Worm (Caenorhabditis elegans): ENCODE results near the gene acp-1.

Gene acp-1

ce11 chrX:3371264-3371663, 14.0 kb downstream of the acp-1 start (continued):
- TF ChIP-seq hlh-30 (tag; optimal IDR thresholded peaks at IDR 0.05; ENCODE audit: insufficient read depth): peak; percentile 51
- TF ChIP-seq ttx-3 (tag; optimal IDR thresholded peaks at IDR 0.05): peak; percentile 87
- peak; percentile 88 for TF ChIP-seq unc-3 (GFP tag; conservative IDR thresholded peaks at IDR 0.05)
- peak; percentile 52 for TF ChIP-seq unc-3 (tag; optimal IDR thresholded peaks at IDR 0.05)
- peak; percentile 70 for TF ChIP-seq ceh-31 (tag; optimal IDR thresholded peaks at IDR 0.05)
- peak; percentile 79 for TF ChIP-seq Y22D7AL.16 (tag; optimal IDR thresholded peaks at IDR 0.05)
- TF ChIP-seq madf-2 (tag; optimal IDR thresholded peaks at IDR 0.05): peak; percentile 87
- TF ChIP-seq hlh-15 (tag; optimal IDR thresholded peaks at IDR 0.05): peak; percentile 64
- TF ChIP-seq nhr-232 (tag; optimal IDR thresholded peaks at IDR 0.05): peak; percentile 82
- TF ChIP-seq ceh-22 (tag; optimal IDR thresholded peaks at IDR 0.05): no peak
- no peak for TF ChIP-seq pag-3 (tag; optimal IDR thresholded peaks at IDR 0.05; ENCODE audit: borderline replicate concordance)
- TF ChIP-seq C38D4.7 (GFP tag; optimal IDR thresholded peaks at IDR 0.05): peak; percentile 85
- TF ChIP-seq eyg-1 (tag; optimal IDR thresholded peaks at IDR 0.05): peak; percentile 52
- TF ChIP-seq nfya-1 (tag; optimal IDR thresholded peaks at IDR 0.05): peak; percentile 76
- TF ChIP-seq ceh-2 (tag; optimal IDR thresholded peaks at IDR 0.05): peak; percentile 61
- peak; percentile 86 for TF ChIP-seq che-1 (tag; optimal IDR thresholded peaks at IDR 0.05)
- TF ChIP-seq sox-2 (GFP tag; IDR thresholded peaks at IDR 0.05): peak; percentile 83
- peak; percentile 42 for TF ChIP-seq zip-5 (tag; optimal IDR thresholded peaks at IDR 0.05)
- no peak for TF ChIP-seq tbx-7 (tag; optimal IDR thresholded peaks at IDR 0.05)
- TF ChIP-seq K09A11.1 (tag; optimal IDR thresholded peaks at IDR 0.05; ENCODE audit: insufficient read depth): peak; percentile 71
- TF ChIP-seq tbx-2 (tag; optimal IDR thresholded peaks at IDR 0.05): peak; percentile 83
- peak; percentile 61 for TF ChIP-seq fax-1 (tag; optimal IDR thresholded peaks at IDR 0.05)
- peak; percentile 61 for TF ChIP-seq hlh-8 (tag; optimal IDR thresholded peaks at IDR 0.05)
- no peak for TF ChIP-seq mec-3 (tag; optimal IDR thresholded peaks at IDR 0.05; ENCODE audit: borderline replicate concordance)
- TF ChIP-seq ceh-9 (tag; optimal IDR thresholded peaks at IDR 0.05): peak; percentile 57
- TF ChIP-seq ceh-48 (tag; optimal IDR thresholded peaks at IDR 0.05): peak; percentile 70

DNA sequence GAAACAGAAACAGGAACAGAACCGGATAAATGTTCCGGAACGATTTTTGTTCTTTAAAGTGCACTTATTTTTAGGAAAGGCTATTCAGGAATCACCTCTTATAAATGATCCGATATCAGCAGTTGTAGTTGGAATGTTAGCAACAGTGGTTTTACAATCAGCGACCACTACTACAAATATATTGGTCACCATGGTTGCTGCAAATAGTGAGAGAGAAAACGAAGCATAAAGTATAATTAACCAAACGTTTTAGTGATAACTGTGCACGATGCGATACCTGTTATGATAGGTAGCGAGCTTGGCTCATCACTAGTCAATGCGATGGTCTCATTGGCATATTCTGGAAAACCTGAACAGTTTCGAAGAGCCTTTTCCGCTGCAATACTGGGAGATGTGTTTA, 15.8 kb downstream of the acp-1 start:
- TF ChIP-seq hlh-13 (GFP tag; optimal IDR thresholded peaks at IDR 0.05) (no peak), ceh-24 (tag; optimal IDR thresholded peaks at IDR 0.05) (no peak), pag-3 (tag; optimal IDR thresholded peaks at IDR 0.05; ENCODE audit: borderline replicate concordance) (no peak), ceh-6 (GFP tag; optimal IDR thresholded peaks at IDR 0.05) (no peak)

DNA sequence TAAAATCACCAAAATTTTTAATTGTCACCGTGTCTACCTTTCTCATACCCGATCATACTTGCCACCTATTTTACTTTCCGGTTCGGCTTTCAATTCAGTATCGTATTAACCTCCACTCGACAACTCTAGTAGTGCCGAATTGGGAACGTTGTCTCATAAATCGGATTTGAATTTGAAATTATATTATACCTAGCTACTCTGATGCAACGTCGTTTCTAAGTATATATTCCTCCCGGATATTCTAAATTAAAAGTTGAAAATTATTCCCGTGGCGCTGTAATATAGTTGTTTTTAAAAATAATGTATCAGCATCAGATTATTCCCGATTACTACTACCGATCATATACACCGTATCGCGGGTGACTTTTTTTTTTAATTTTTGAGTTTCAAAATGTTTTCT, 16.6 kb downstream of the acp-1 start, which contains the start of gene ZK563.2:
Gene ZK563.2, plus strand, starts transcription at position 301 of the 400 bp plus-strand sequence.
- TF ChIP-seq elt-2 (tag; optimal IDR thresholded peaks at IDR 0.05) (no peak), ceh-22 (tag; optimal IDR thresholded peaks at IDR 0.05) (no peak), nfya-1 (tag; optimal IDR thresholded peaks at IDR 0.05) (no peak), tbx-7 (tag; optimal IDR thresholded peaks at IDR 0.05) (no peak), K09A11.1 (tag; optimal IDR thresholded peaks at IDR 0.05; ENCODE audit: insufficient read depth) (no peak), pat-9 (tag; optimal IDR thresholded peaks at IDR 0.05) (no peak), ceh-19 (GFP tag; optimal IDR thresholded peaks at IDR 0.05) (no peak), sox-4 (tag; optimal IDR thresholded peaks at IDR 0.05) (no peak), nhr-11 (tag; optimal IDR thresholded peaks at IDR 0.05) (no peak), npax-4 (tag; optimal IDR thresholded peaks at IDR 0.05) (no peak)

- TF ChIP-seq ttx-3 (tag; optimal IDR thresholded peaks at IDR 0.05): no peak
- no peak for TF ChIP-seq pros-1 (tag; optimal IDR thresholded peaks at IDR 0.05)
- no peak for TF ChIP-seq ets-4 (tag; optimal IDR thresholded peaks at IDR 0.05)
- TF ChIP-seq unc-42 (tag; optimal IDR thresholded peaks at IDR 0.05): no peak
- TF ChIP-seq lin-11 (tag; optimal IDR thresholded peaks at IDR 0.05): no peak
- TF ChIP-seq lim-6 (tag; optimal IDR thresholded peaks at IDR 0.05): no peak
- no peak for TF ChIP-seq eyg-1 (tag; optimal IDR thresholded peaks at IDR 0.05)
- no peak for TF ChIP-seq T23F11.4 (GFP tag; optimal IDR thresholded peaks at IDR 0.05)
- TF ChIP-seq K09A11.1 (tag; optimal IDR thresholded peaks at IDR 0.05; ENCODE audit: insufficient read depth): no peak
These were observed 18.5 kb downstream of the acp-1 start for ce11 chrX:3366782-3367181.

Measured in whole organism, late embryonic.